Fruit fly (Drosophila melanogaster) S2 (cell line): ENCODE data around the gene Prim2.

ENCODE experiments used
- CG8478 ChIP-seq: fragments of >200 bp; optimal IDR thresholded peaks from 2 replicates; lab custom pipeline; 2018
- CTCF ChIP-seq, 2 experiments: fragments of >200 bp; optimal IDR thresholded peaks; 2 replicates each; lab custom pipeline; 2018

- TF ChIP-seq CTCF (optimal IDR thresholded peaks at IDR 0.05; lab: Kevin White, UChicago), result no peak
- TF ChIP-seq CG8478 (lab: Kevin White, UChicago), result no peak
Observed at dm6 chr3L:20396047-20396446, 34.7 kb upstream of the Prim2 start.
